Worm (Caenorhabditis elegans) whole organism, young adult: Measurements from ENCODE around the gene unc-103.

Experiments used
- ceh-27 ChIP-seq: fragments of 200-800 bp; sonication (Bioruptor generic); optimal IDR thresholded peaks from 2 replicates; lab custom pipeline; 2018; ENCODE audit warnings: mild to moderate bottlenecking, missing genetic modification characterization, moderate library complexity, missing compliant biosample characterization
- hlh-12 ChIP-seq: sonication (generic microtip); optimal IDR thresholded peaks from 2 replicates; lab custom pipeline; 2016; ENCODE audit warnings: missing genetic modification characterization, missing compliant biosample characterization
- hrde-1 ChIP-seq: sonication (generic microtip); optimal IDR thresholded peaks from 2 replicates; lab custom pipeline; 2016; ENCODE audit warnings: missing genetic modification characterization, mild to moderate bottlenecking, missing compliant biosample characterization, moderate library complexity, missing genotype, missing genetic modification reagents, borderline replicate concordance
- nhr-179 ChIP-seq: sonication (generic microtip); optimal IDR thresholded peaks from 2 replicates; lab custom pipeline; 2016; ENCODE audit warnings: mild to moderate bottlenecking, missing genetic modification characterization, missing compliant biosample characterization
- nhr-90 ChIP-seq: sonication (generic microtip); optimal IDR thresholded peaks from 2 replicates; lab custom pipeline; 2016; ENCODE audit warnings: missing genotype, mild to moderate bottlenecking, missing genetic modification characterization, missing compliant biosample characterization

DNA sequence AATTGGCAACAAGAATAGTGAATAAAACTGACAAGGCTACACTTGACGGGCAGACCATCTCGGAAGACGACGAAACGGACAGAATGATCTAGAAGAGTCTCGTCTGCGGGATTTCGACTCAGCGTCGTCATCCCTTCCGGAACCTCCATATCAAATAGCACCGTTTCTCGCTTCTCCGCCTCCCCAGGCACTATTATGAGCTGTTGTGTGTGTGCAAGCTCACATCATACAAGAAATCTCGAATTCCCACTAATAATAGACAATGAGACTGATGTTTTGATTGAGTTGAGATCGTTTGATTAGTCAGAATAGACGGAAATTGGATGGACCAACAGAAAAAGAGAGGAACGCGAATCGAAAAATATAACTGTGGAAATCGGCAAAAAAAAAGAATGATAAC lies 75.1 kb downstream of the unc-103 start, which contains the start of gene spp-28:
- TF ChIP-seq nhr-90 (tag; lab: Kevin White, UChicago) = no peak
- TF ChIP-seq hrde-1 (tag; lab: Kevin White, UChicago) = no peak
- TF ChIP-seq nhr-179 = no peak
- TF ChIP-seq ceh-27 = no peak
- no peak for TF ChIP-seq hlh-12 (tag; lab: Kevin White, UChicago)
